Worm (Caenorhabditis elegans) whole organism, L1 larva: Measurements from ENCODE around the gene tre-4.
"Not testable (repeated sequence)": the region's sequence is repeated elsewhere in the genome, so short reads cannot be mapped to it uniquely, and the experiment has no call there.

Experiments used
- lsy-2 ChIP-seq, 2 experiments: fragments of 150-350 bp; optimal IDR thresholded peaks; 2 replicates each; lab custom pipeline; 2014; ENCODE audit warnings: missing biosample characterization in 2 of 2, missing genetic modification characterization in 2 of 2
- zag-1 ChIP-seq: fragments of 150-350 bp; optimal IDR thresholded peaks from 2 replicates; lab custom pipeline; 2014; ENCODE audit warnings: missing biosample characterization, missing genetic modification characterization

- TF ChIP-seq zag-1: not testable (repeated sequence)
- TF ChIP-seq lsy-2 (tag; optimal IDR thresholded peaks at IDR 0.05; lab: Kevin White, UChicago): peak; percentile 26 to 42
Observed at ce11 chrX:13448665-13449099, 23.3 kb upstream of the tre-4 start.
